Worm (Caenorhabditis elegans): ENCODE results near the gene C32B5.7.

DNA sequence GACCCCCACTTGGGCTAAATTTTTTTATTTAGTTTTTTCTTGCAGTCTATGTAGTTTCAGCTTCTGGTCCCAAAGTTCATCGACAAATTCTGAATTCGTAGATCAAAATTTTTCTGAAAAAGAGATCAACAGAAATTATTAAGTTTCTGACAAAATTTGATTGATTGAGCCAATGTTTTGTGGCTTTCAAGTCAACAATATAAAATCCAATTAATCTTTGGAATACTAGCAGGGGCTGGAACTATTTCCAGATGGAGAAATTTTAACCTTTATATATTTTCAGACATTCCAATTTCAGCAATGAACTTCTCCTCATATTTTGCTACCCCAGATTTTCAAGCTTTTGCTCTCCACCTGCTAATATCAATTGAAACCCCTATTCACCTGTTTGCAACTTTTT, 22.5 kb downstream of the C32B5.7 start, which contains the start of gene srh-274:
- TF ChIP-seq zag-1 (tag; optimal IDR thresholded peaks at IDR 0.05), result no peak
- no peak for TF ChIP-seq aly-2 (tag; optimal IDR thresholded peaks at IDR 0.05)
- no peak for TF ChIP-seq mdl-1 (tag; optimal IDR thresholded peaks at IDR 0.05)
- TF ChIP-seq nhr-25 (tag; optimal IDR thresholded peaks at IDR 0.05), result no peak
- no peak for TF ChIP-seq ama-1 (optimal IDR thresholded peaks at IDR 0.05)
- TF ChIP-seq lin-13 (GFP tag; optimal IDR thresholded peaks at IDR 0.05), result no peak
- TF ChIP-seq elt-3 (tag; optimal IDR thresholded peaks at IDR 0.05), result no peak
- TF ChIP-seq nhr-11 (tag; optimal IDR thresholded peaks at IDR 0.05), result no peak
- TF ChIP-seq ceh-16 (tag; optimal IDR thresholded peaks at IDR 0.05), result no peak
- TF ChIP-seq nhr-77 (tag; optimal IDR thresholded peaks at IDR 0.05), result no peak
- no peak for TF ChIP-seq blmp-1 (tag; optimal IDR thresholded peaks at IDR 0.05; ENCODE audit: insufficient read depth)
